Worm (Caenorhabditis elegans) whole organism, late embryonic: ENCODE results near the gene F10D7.4.

Experiments used
- C08G9.2 ChIP-seq: sonication (generic microtip); optimal IDR thresholded peaks from 2 replicates; lab custom pipeline; 2016; ENCODE audit warnings: mild to moderate bottlenecking, missing genetic modification characterization, moderate library complexity, missing compliant biosample characterization
- K02D7.2 ChIP-seq: sonication (generic microtip); optimal IDR thresholded peaks from 2 replicates; lab custom pipeline; 2017; ENCODE audit warnings: mild to moderate bottlenecking, missing genetic modification characterization, missing compliant biosample characterization
- K09A11.1 ChIP-seq: sonication (generic microtip); optimal IDR thresholded peaks from 2 replicates; lab custom pipeline; 2017; ENCODE audit warnings: antibody characterized with exemption, mild to moderate bottlenecking, missing genetic modification characterization, missing compliant biosample characterization; ENCODE audit not compliant: insufficient read depth
- Y22D7AL.16 ChIP-seq: sonication (generic microtip); optimal IDR thresholded peaks from 2 replicates; lab custom pipeline; 2016; ENCODE audit warnings: missing genetic modification characterization, missing compliant biosample characterization
- ceh-14 ChIP-seq: sonication (generic microtip); optimal IDR thresholded peaks from 2 replicates; lab custom pipeline; 2016; ENCODE audit warnings: missing genotype, missing genetic modification characterization, missing compliant biosample characterization
- ceh-18 ChIP-seq: sonication (generic microtip); optimal IDR thresholded peaks from 2 replicates; lab custom pipeline; 2016; ENCODE audit warnings: missing genetic modification characterization, missing compliant biosample characterization
- ceh-19 ChIP-seq: fragments of 200-800 bp; sonication (Bioruptor generic); optimal IDR thresholded peaks from 2 replicates; lab custom pipeline; 2018; ENCODE audit warnings: mild to moderate bottlenecking, missing genetic modification characterization, missing compliant biosample characterization
- ceh-22 ChIP-seq: sonication (generic microtip); optimal IDR thresholded peaks from 2 replicates; lab custom pipeline; 2017; ENCODE audit warnings: missing biosample characterization, missing genetic modification characterization
- ceh-24 ChIP-seq: sonication (generic microtip); optimal IDR thresholded peaks from 2 replicates; lab custom pipeline; 2016; ENCODE audit warnings: mild to moderate bottlenecking, missing genetic modification characterization, missing compliant biosample characterization
- ceh-30 ChIP-seq: fragments of 150-350 bp; optimal IDR thresholded peaks from 2 replicates; lab custom pipeline; 2014; ENCODE audit warnings: missing biosample characterization, missing genetic modification characterization
- ceh-34 ChIP-seq: sonication (generic microtip); optimal IDR thresholded peaks from 2 replicates; lab custom pipeline; 2016; ENCODE audit warnings: mild to moderate bottlenecking, missing genetic modification characterization, missing compliant biosample characterization
- ceh-6 ChIP-seq: fragments of 200-800 bp; sonication (Bioruptor generic); optimal IDR thresholded peaks from 2 replicates; lab custom pipeline; 2018; ENCODE audit warnings: mild to moderate bottlenecking, missing genetic modification characterization, missing compliant biosample characterization
- ceh-9 ChIP-seq: sonication (generic microtip); optimal IDR thresholded peaks from 2 replicates; lab custom pipeline; 2016; ENCODE audit warnings: mild to moderate bottlenecking, missing genetic modification characterization, inconsistent platforms, missing compliant biosample characterization
- che-1 ChIP-seq: sonication (generic microtip); optimal IDR thresholded peaks from 2 replicates; lab custom pipeline; 2016; ENCODE audit warnings: mild to moderate bottlenecking, missing genetic modification characterization, missing compliant biosample characterization
- dve-1 ChIP-seq: sonication (generic microtip); optimal IDR thresholded peaks from 2 replicates; lab custom pipeline; 2017; ENCODE audit warnings: antibody characterized with exemption, mild to moderate bottlenecking, missing genetic modification characterization, missing compliant biosample characterization
- elt-2 ChIP-seq: sonication (generic microtip); optimal IDR thresholded peaks from 2 replicates; lab custom pipeline; 2016; ENCODE audit warnings: missing genetic modification reagents, missing genetic modification characterization, missing compliant biosample characterization
- elt-4 ChIP-seq: sonication (generic microtip); optimal IDR thresholded peaks from 2 replicates; lab custom pipeline; 2016; ENCODE audit warnings: missing genetic modification characterization, missing compliant biosample characterization
- eyg-1 ChIP-seq: sonication (generic microtip); optimal IDR thresholded peaks from 2 replicates; lab custom pipeline; 2016; ENCODE audit warnings: missing genotype, missing genetic modification characterization, missing compliant biosample characterization
- fkh-6 ChIP-seq: sonication (generic microtip); optimal IDR thresholded peaks from 2 replicates; lab custom pipeline; 2016; ENCODE audit warnings: missing genetic modification characterization, missing compliant biosample characterization
- hlh-13 ChIP-seq: fragments of 200-800 bp; sonication (Bioruptor generic); optimal IDR thresholded peaks from 2 replicates; lab custom pipeline; 2018; ENCODE audit warnings: mild to moderate bottlenecking, missing genetic modification characterization, missing compliant biosample characterization
- hlh-15 ChIP-seq: sonication (generic microtip); optimal IDR thresholded peaks from 2 replicates; lab custom pipeline; 2016; ENCODE audit warnings: missing genetic modification characterization, missing compliant biosample characterization
- hlh-30 ChIP-seq: sonication (generic microtip); optimal IDR thresholded peaks from 2 replicates; lab custom pipeline; 2017; ENCODE audit warnings: antibody characterized with exemption, missing genetic modification characterization, missing compliant biosample characterization; ENCODE audit not compliant: insufficient read depth
- hlh-6 ChIP-seq: sonication (generic microtip); optimal IDR thresholded peaks from 2 replicates; lab custom pipeline; 2016; ENCODE audit warnings: missing genotype, missing genetic modification characterization, missing compliant biosample characterization
- lim-6 ChIP-seq: sonication (generic microtip); optimal IDR thresholded peaks from 2 replicates; lab custom pipeline; 2016; ENCODE audit warnings: missing genetic modification characterization, missing compliant biosample characterization
- lin-11 ChIP-seq: fragments of 200-800 bp; sonication (Bioruptor generic); optimal IDR thresholded peaks from 2 replicates; lab custom pipeline; 2018; ENCODE audit warnings: mild to moderate bottlenecking, missing genetic modification characterization, missing compliant biosample characterization
- mec-3 ChIP-seq: sonication (generic microtip); optimal IDR thresholded peaks from 2 replicates; lab custom pipeline; 2016; ENCODE audit warnings: borderline replicate concordance, missing genetic modification characterization, missing compliant biosample characterization
- nfya-1 ChIP-seq: sonication (generic microtip); optimal IDR thresholded peaks from 2 replicates; lab custom pipeline; 2017; ENCODE audit warnings: missing genetic modification characterization, mild to moderate bottlenecking, missing compliant biosample characterization, antibody characterized with exemption, moderate library complexity
- nhr-232 ChIP-seq: sonication (generic microtip); optimal IDR thresholded peaks from 2 replicates; lab custom pipeline; 2016; ENCODE audit warnings: missing genetic modification characterization, missing compliant biosample characterization
- odd-2 ChIP-seq: sonication (generic microtip); optimal IDR thresholded peaks from 2 replicates; lab custom pipeline; 2017; ENCODE audit warnings: antibody characterized with exemption, mild to moderate bottlenecking, missing genetic modification characterization, missing compliant biosample characterization
- pag-3 ChIP-seq: sonication (generic microtip); optimal IDR thresholded peaks from 2 replicates; lab custom pipeline; 2016; ENCODE audit warnings: missing compliant biosample characterization, missing genetic modification characterization, borderline replicate concordance
- pha-2 ChIP-seq: sonication (generic microtip); optimal IDR thresholded peaks from 2 replicates; lab custom pipeline; 2017; ENCODE audit warnings: mild to moderate bottlenecking, missing genetic modification characterization, missing compliant biosample characterization
- pha-4 ChIP-seq: fragments of 150-350 bp; optimal IDR thresholded peaks from 2 replicates; lab custom pipeline; 2018; ENCODE audit warnings: missing biosample characterization, missing genetic modification reagents, missing genetic modification characterization
- pqm-1 ChIP-seq: sonication (generic microtip); optimal IDR thresholded peaks from 2 replicates; lab custom pipeline; 2016; ENCODE audit warnings: missing genetic modification characterization, missing compliant biosample characterization
- pros-1 ChIP-seq: fragments of 150-350 bp; optimal IDR thresholded peaks from 2 replicates; lab custom pipeline; 2014; ENCODE audit warnings: missing biosample characterization, missing genetic modification reagents, missing genetic modification characterization
- ref-2 ChIP-seq: sonication (generic microtip); optimal IDR thresholded peaks from 2 replicates; lab custom pipeline; 2016; ENCODE audit warnings: missing genetic modification characterization, missing compliant biosample characterization
- rnt-1 ChIP-seq: sonication (generic microtip); optimal IDR thresholded peaks from 2 replicates; lab custom pipeline; 2016; ENCODE audit warnings: missing genetic modification characterization, missing compliant biosample characterization
- sox-2 ChIP-seq: fragments of 200-800 bp; sonication (Bioruptor generic); IDR thresholded peaks from 2 replicates; pipeline ENCODE4 v1.3.6; 2022; ENCODE audit warnings: missing genetic modification reagents, missing genetic modification characterization, missing compliant biosample characterization
- sox-4 ChIP-seq: sonication (generic microtip); optimal IDR thresholded peaks from 2 replicates; lab custom pipeline; 2017; ENCODE audit warnings: mild to moderate bottlenecking, missing genetic modification characterization, inconsistent platforms, missing compliant biosample characterization
- syd-9 ChIP-seq: sonication (generic microtip); optimal IDR thresholded peaks from 2 replicates; lab custom pipeline; 2016; ENCODE audit warnings: mild to moderate bottlenecking, missing genetic modification characterization, moderate library complexity, missing compliant biosample characterization
- tbx-2 ChIP-seq: sonication (generic microtip); optimal IDR thresholded peaks from 2 replicates; lab custom pipeline; 2016; ENCODE audit warnings: missing genetic modification characterization, missing compliant biosample characterization
- tbx-7 ChIP-seq: sonication (generic microtip); optimal IDR thresholded peaks from 2 replicates; lab custom pipeline; 2016; ENCODE audit warnings: missing genotype, missing genetic modification characterization, missing compliant biosample characterization
- unc-3 ChIP-seq, 2 experiments: fragments of 200-800 bp in 1 of 2; sonication (Bioruptor generic) in 1 of 2; sonication (generic microtip) in 1 of 2; conservative IDR thresholded peaks in 1 of 2; optimal IDR thresholded peaks in 1 of 2; 2 replicates each; pipeline versions ENCODE4 v1.3.6 to Lab custom; 2016 to 2022; ENCODE audit warnings: missing compliant biosample characterization in 2 of 2, missing genetic modification characterization in 2 of 2, missing genetic modification reagents in 1 of 2
- unc-55 ChIP-seq: sonication (generic microtip); optimal IDR thresholded peaks from 2 replicates; lab custom pipeline; 2017; ENCODE audit warnings: missing biosample characterization, missing genetic modification reagents, missing genetic modification characterization

The F10D7.4 gene

DNA sequence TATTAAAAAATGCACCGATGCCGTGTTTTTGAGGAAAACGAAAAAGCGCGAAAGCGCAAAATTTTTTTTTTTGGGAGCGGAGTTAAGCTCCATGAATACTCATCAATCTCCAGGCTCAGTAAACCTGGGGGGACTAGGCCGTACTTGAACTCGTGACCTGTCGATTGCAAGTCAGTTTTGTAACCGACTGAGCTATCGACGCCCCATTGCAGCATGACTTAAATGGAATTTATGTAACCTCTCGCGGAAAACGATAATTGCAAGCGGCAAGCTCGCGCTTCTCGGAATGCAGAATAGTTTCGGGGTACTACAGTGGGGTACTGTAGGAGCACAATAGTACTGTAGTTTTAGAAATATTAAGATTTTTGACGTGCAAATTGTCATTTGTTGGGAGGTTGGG is 18.6 kb upstream of the F10D7.4 start:
- TF ChIP-seq ceh-18 (tag; lab: Kevin White, UChicago) (no peak), ceh-30 (tag; lab: Kevin White, UChicago) (no peak), ceh-6 (GFP tag; lab: Kevin White, UChicago) (no peak), hlh-30 (tag; lab: Kevin White, UChicago) (no peak), tbx-7 (tag; lab: Kevin White, UChicago) (no peak)

DNA sequence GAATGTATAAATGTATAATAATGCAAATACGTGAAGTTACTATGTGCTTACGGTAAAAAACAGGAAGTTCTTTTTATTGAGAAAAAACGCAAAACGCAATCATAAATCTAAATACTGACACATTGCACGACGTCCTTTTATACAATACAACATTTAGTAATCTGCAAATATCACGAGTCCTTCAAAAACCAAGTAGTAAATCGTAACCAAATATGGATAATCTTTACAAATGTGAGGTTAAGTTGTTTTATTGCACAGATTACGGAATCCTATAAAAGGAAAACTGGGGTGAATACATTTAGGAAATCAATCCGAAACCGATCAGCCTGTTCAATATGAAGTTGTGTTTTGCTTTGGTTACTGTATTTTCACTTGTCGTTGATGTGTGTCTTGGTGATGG is 16.4 kb upstream of the F10D7.4 start, which contains the start of gene F11C7.7:
TSS of gene F11C7.7 (plus strand) at position 301 of the 400 bp plus-strand sequence.
- no peak for TF ChIP-seq ceh-22
- TF ChIP-seq hlh-15 (tag; lab: Kevin White, UChicago): no peak
- no peak for TF ChIP-seq nhr-232
- no peak for TF ChIP-seq unc-3 (GFP tag; conservative IDR thresholded peaks at IDR 0.05; lab: Robert Waterston, UW)
- no peak for TF ChIP-seq unc-3 (tag; optimal IDR thresholded peaks at IDR 0.05; lab: Kevin White, UChicago)
- TF ChIP-seq lin-11 (tag; lab: Kevin White, UChicago): no peak
- TF ChIP-seq pqm-1 (tag; lab: Kevin White, UChicago): no peak
- TF ChIP-seq hlh-6: no peak
- TF ChIP-seq lim-6: no peak
- no peak for TF ChIP-seq Y22D7AL.16 (tag; lab: Kevin White, UChicago)
- TF ChIP-seq odd-2: no peak
- TF ChIP-seq syd-9 (tag; lab: Kevin White, UChicago): no peak
- TF ChIP-seq pros-1 (tag; lab: Kevin White, UChicago): no peak
- no peak for TF ChIP-seq sox-4 (tag; lab: Kevin White, UChicago)

DNA sequence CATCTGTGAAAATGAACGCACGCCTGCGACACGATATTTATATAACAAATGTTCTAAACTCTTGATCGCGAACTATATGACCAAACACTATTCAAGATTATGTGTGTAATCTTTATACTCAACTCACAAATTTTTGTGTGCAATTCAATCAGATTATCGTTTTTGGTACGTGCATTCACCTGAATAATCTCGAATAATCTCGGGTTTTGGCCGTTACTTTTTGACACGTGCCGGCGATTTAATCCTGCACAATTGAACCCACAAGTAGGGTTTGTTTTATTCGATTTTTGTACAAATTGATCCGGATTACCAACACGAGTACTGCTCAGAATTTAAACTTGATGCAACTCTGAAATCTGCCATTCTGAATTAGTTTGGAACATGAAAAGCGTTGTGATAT is 14.6 kb upstream of the F10D7.4 start, which contains the start of the genes vap-1 and F11C7.2:
TSS of gene vap-1 (minus strand) at position 101 of the 400 bp plus-strand sequence.
TSS of gene F11C7.2 (plus strand) at position 359 of the 400 bp plus-strand sequence.
- TF ChIP-seq ceh-9 (tag; lab: Kevin White, UChicago): no peak
- no peak for TF ChIP-seq C08G9.2 (tag; lab: Kevin White, UChicago)
- no peak for TF ChIP-seq elt-4 (tag; lab: Kevin White, UChicago)
- TF ChIP-seq rnt-1 (tag; lab: Kevin White, UChicago): no peak
- TF ChIP-seq, all 69 proteins: peak for 0

DNA sequence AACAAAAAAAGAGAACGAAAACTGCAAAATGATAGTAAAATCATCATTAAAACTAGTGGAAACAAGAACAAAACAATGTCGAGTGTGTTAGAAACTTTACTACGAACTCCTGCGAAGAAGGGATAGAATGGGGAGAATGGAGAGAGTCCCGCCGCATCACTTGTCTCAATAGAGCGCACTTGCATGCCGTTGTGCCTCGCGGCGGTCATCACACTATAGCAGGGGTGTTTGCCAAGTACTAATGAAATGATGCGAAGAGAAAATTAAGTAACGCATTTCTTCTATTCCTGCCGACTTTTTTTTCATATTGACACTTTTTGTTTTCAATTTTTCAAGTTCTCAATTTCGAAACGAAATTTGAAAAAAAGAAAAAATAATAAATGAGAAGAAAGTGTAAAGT is 10.3 kb upstream of the F10D7.4 start:
- TF ChIP-seq pqm-1 (tag; lab: Kevin White, UChicago) (no peak), eyg-1 (tag; lab: Kevin White, UChicago) (no peak), ceh-24 (tag; lab: Kevin White, UChicago) (no peak), ceh-30 (tag; lab: Kevin White, UChicago) (no peak), ref-2 (tag; lab: Kevin White, UChicago) (peak; percentile 9), pha-4 (tag; lab: Kevin White, UChicago) (no peak), lin-11 (tag; lab: Kevin White, UChicago) (no peak), unc-55 (GFP tag; lab: Kevin White, UChicago) (peak; percentile 43), rnt-1 (tag; lab: Kevin White, UChicago) (peak; percentile 29), sox-4 (tag; lab: Kevin White, UChicago) (no peak), elt-4 (tag; lab: Kevin White, UChicago) (no peak), pros-1 (tag; lab: Kevin White, UChicago) (no peak), elt-2 (tag; lab: Kevin White, UChicago) (no peak), ceh-34 (tag; lab: Kevin White, UChicago) (peak; percentile 21), mec-3 (tag; lab: Kevin White, UChicago) (no peak), tbx-2 (tag; lab: Kevin White, UChicago) (peak; percentile 56), che-1 (tag; lab: Kevin White, UChicago) (no peak), pha-2 (tag; lab: Kevin White, UChicago) (no peak), K02D7.2 (tag; lab: Kevin White, UChicago) (no peak), dve-1 (tag; lab: Kevin White, UChicago) (no peak), ceh-22 (no peak), nfya-1 (tag; lab: Kevin White, UChicago) (peak; percentile 36), lim-6 (no peak), pag-3 (no peak), fkh-6 (tag; lab: Kevin White, UChicago) (no peak), hlh-30 (tag; lab: Kevin White, UChicago) (peak; percentile 67), sox-2 (GFP tag; lab: Robert Waterston, UW) (no peak), hlh-13 (GFP tag; lab: Kevin White, UChicago) (no peak), ceh-18 (tag; lab: Kevin White, UChicago) (peak; percentile 56), ceh-19 (GFP tag; lab: Kevin White, UChicago) (no peak), ceh-14 (tag; lab: Kevin White, UChicago) (peak; percentile 67), unc-3 (GFP tag; conservative IDR thresholded peaks at IDR 0.05; lab: Robert Waterston, UW) (no peak), unc-3 (tag; optimal IDR thresholded peaks at IDR 0.05; lab: Kevin White, UChicago) (no peak), K09A11.1 (tag; lab: Kevin White, UChicago) (no peak), syd-9 (tag; lab: Kevin White, UChicago) (peak; percentile 24)
